Worm (Caenorhabditis elegans) whole organism, L4 larva: ENCODE measurements around the gene K06A9.1.

Source experiments
- F37D6.2 ChIP-seq: sonication (generic microtip); optimal IDR thresholded peaks from 2 replicates; lab custom pipeline; 2016; ENCODE audit warnings: mild to moderate bottlenecking, missing genetic modification characterization, missing compliant biosample characterization
- F44E2.7 ChIP-seq: fragments of 200-800 bp; sonication (Bioruptor generic); IDR thresholded peaks from 2 replicates; pipeline ENCODE4 v2.1.2; 2022; ENCODE audit warnings: missing genetic modification characterization, missing compliant biosample characterization
- T20F7.1 ChIP-seq: fragments of 200-800 bp; sonication (Bioruptor generic); optimal IDR thresholded peaks from 2 replicates; lab custom pipeline; 2018; ENCODE audit warnings: mild to moderate bottlenecking, missing genetic modification characterization, missing compliant biosample characterization
- T26A8.4 ChIP-seq: fragments of 200-800 bp; sonication (Bioruptor generic); IDR thresholded peaks from 2 replicates; pipeline ENCODE4 v1.3.6; 2022; ENCODE audit warnings: missing genetic modification characterization, missing compliant biosample characterization
- Y5F2A.4 ChIP-seq: fragments of 200-800 bp; sonication (Bioruptor generic); optimal IDR thresholded peaks from 2 replicates; lab custom pipeline; 2018; ENCODE audit warnings: mild to moderate bottlenecking, missing genetic modification characterization, missing compliant biosample characterization
- Y75B8A.6 ChIP-seq: fragments of 200-800 bp; sonication (Bioruptor generic); IDR thresholded peaks from 2 replicates; pipeline ENCODE4 v1.3.6; 2022; ENCODE audit warnings: missing genetic modification reagents, missing genetic modification characterization, missing compliant biosample characterization
- aha-1 ChIP-seq: fragments of 150-350 bp; peaks from one replicate; lab custom pipeline; 2014; ENCODE audit warnings: missing biosample characterization, missing genetic modification characterization
- ama-1 ChIP-seq: fragments of 150-350 bp; optimal IDR thresholded peaks from 2 replicates; lab custom pipeline; 2014; ENCODE audit warnings: inconsistent platforms, mixed read lengths
- arid-1 ChIP-seq: fragments of 200-800 bp; sonication (Bioruptor generic); conservative IDR thresholded peaks from 2 replicates; pipeline ENCODE4 v1.3.6; 2022; ENCODE audit warnings: missing genetic modification reagents, missing genetic modification characterization, missing compliant biosample characterization
- ceh-20 ChIP-seq: fragments of 200-800 bp; sonication (Bioruptor generic); IDR thresholded peaks from 2 replicates; pipeline ENCODE4 v1.3.6; 2022; ENCODE audit warnings: missing genetic modification reagents, missing genetic modification characterization, missing compliant biosample characterization
- ceh-28 ChIP-seq: fragments of 150-350 bp; optimal IDR thresholded peaks from 2 replicates; lab custom pipeline; 2014; ENCODE audit warnings: missing biosample characterization, missing genetic modification reagents, missing genetic modification characterization
- ceh-32 ChIP-seq: sonication (generic microtip); optimal IDR thresholded peaks from 2 replicates; lab custom pipeline; 2016; ENCODE audit warnings: mild to moderate bottlenecking, missing genetic modification characterization, missing compliant biosample characterization; ENCODE audit not compliant: poor library complexity
- ces-1 ChIP-seq: fragments of 150-350 bp; sonication (generic microtip); optimal IDR thresholded peaks from 4 replicates; lab custom pipeline; 2014; ENCODE audit warnings: missing biosample characterization, missing genetic modification reagents, missing genetic modification characterization
- cey-2 ChIP-seq: sonication (generic microtip); optimal IDR thresholded peaks from 3 replicates; lab custom pipeline; 2017; ENCODE audit warnings: missing genetic modification characterization, mild to moderate bottlenecking, missing compliant biosample characterization, antibody characterized with exemption, borderline replicate concordance; ENCODE audit not compliant: insufficient read depth
- daf-12 ChIP-seq: fragments of 150-350 bp; optimal IDR thresholded peaks from 2 replicates; lab custom pipeline; 2014; ENCODE audit warnings: missing biosample characterization, missing genetic modification reagents, missing genetic modification characterization
- daf-8 ChIP-seq: fragments of 200-800 bp; sonication (Bioruptor generic); IDR thresholded peaks from 2 replicates; pipeline ENCODE4 v1.3.6; 2022; ENCODE audit warnings: missing genetic modification characterization, missing compliant biosample characterization
- dmd-6 ChIP-seq: fragments of 200-800 bp; sonication (Bioruptor generic); IDR thresholded peaks from 2 replicates; pipeline ENCODE4 v1.3.6; 2022; ENCODE audit warnings: missing genetic modification reagents, missing genetic modification characterization, missing compliant biosample characterization
- dpl-1 ChIP-seq: fragments of 150-350 bp; optimal IDR thresholded peaks from 2 replicates; lab custom pipeline; 2014; ENCODE audit warnings: missing biosample characterization, missing genetic modification reagents, missing genetic modification characterization
- hlh-11 ChIP-seq: fragments of 200-800 bp; sonication (Bioruptor generic); optimal IDR thresholded peaks from 2 replicates; lab custom pipeline; 2018; ENCODE audit warnings: mild to moderate bottlenecking, missing genetic modification characterization, missing compliant biosample characterization
- hlh-30 ChIP-seq: sonication (generic microtip); optimal IDR thresholded peaks from 2 replicates; lab custom pipeline; 2017; ENCODE audit warnings: antibody characterized with exemption, mild to moderate bottlenecking, missing genetic modification characterization, missing compliant biosample characterization; ENCODE audit not compliant: insufficient read depth
- lin-38 ChIP-seq: fragments of 200-800 bp; sonication (Bioruptor generic); IDR thresholded peaks from 2 replicates; pipeline ENCODE4 v1.3.6; 2022; ENCODE audit warnings: missing genetic modification reagents, missing genetic modification characterization, missing compliant biosample characterization
- lsy-2 ChIP-seq, 2 experiments: fragments of 150-350 bp in 1 of 2; sonication (generic microtip) in 1 of 2; optimal IDR thresholded peaks; 2 replicates each; lab custom pipeline; 2014 to 2017; ENCODE audit warnings: missing biosample characterization in 2 of 2, missing genetic modification characterization in 2 of 2
- madf-5 ChIP-seq, 2 experiments: fragments of 200-800 bp; sonication (Bioruptor generic); IDR thresholded peaks; 2 replicates each; pipeline ENCODE4 v1.3.6; 2022; ENCODE audit warnings: missing compliant biosample characterization in 2 of 2, missing genetic modification characterization in 2 of 2
- mdl-1 ChIP-seq, 2 experiments: fragments of 150-350 bp in 1 of 2; sonication (generic microtip) in 1 of 2; optimal IDR thresholded peaks; 2 replicates each; lab custom pipeline; 2014 to 2017; ENCODE audit warnings: missing biosample characterization in 2 of 2, missing genetic modification characterization in 2 of 2
- mes-2 ChIP-seq: sonication (generic microtip); optimal IDR thresholded peaks from 2 replicates; lab custom pipeline; 2016; ENCODE audit warnings: missing genotype, mild to moderate bottlenecking, missing genetic modification characterization, missing compliant biosample characterization; ENCODE audit not compliant: poor library complexity, severe bottlenecking
- nhr-10 ChIP-seq: fragments of 150-350 bp; optimal IDR thresholded peaks from 2 replicates; lab custom pipeline; 2014; ENCODE audit warnings: missing biosample characterization, missing genetic modification characterization
- nhr-11 ChIP-seq: fragments of 150-350 bp; optimal IDR thresholded peaks from 2 replicates; lab custom pipeline; 2014; ENCODE audit warnings: missing biosample characterization, missing genetic modification characterization
- nhr-25 ChIP-seq: sonication (generic microtip); optimal IDR thresholded peaks from 2 replicates; lab custom pipeline; 2017; ENCODE audit warnings: missing genetic modification characterization, mild to moderate bottlenecking, missing compliant biosample characterization, antibody characterized with exemption, moderate library complexity, borderline replicate concordance; ENCODE audit not compliant: insufficient read depth
- nhr-41 ChIP-seq: fragments of 200-800 bp; sonication (Bioruptor generic); IDR thresholded peaks from 2 replicates; pipeline ENCODE4 v1.3.6; 2022; ENCODE audit warnings: missing genetic modification reagents, missing genetic modification characterization, missing compliant biosample characterization
- sdz-12 ChIP-seq: fragments of 200-800 bp; sonication (Bioruptor generic); optimal IDR thresholded peaks from 2 replicates; lab custom pipeline; 2018; ENCODE audit warnings: mild to moderate bottlenecking, missing genetic modification characterization, missing compliant biosample characterization
- set-16 ChIP-seq: fragments of 200-800 bp; sonication (Bioruptor generic); IDR thresholded peaks from 2 replicates; pipeline ENCODE4 v1.3.6; 2022; ENCODE audit warnings: missing genetic modification reagents, missing genetic modification characterization, missing compliant biosample characterization
- skn-1 ChIP-seq: fragments of 150-350 bp; optimal IDR thresholded peaks from 2 replicates; lab custom pipeline; 2014; ENCODE audit warnings: missing biosample characterization, missing genetic modification characterization
- spr-3 ChIP-seq: fragments of 200-800 bp; sonication (Bioruptor generic); optimal IDR thresholded peaks from 2 replicates; lab custom pipeline; 2018; ENCODE audit warnings: mild to moderate bottlenecking, missing genetic modification characterization, missing compliant biosample characterization
- tag-97 ChIP-seq: fragments of 200-800 bp; sonication (Bioruptor generic); IDR thresholded peaks from 2 replicates; pipeline ENCODE4 v1.3.6; 2022; ENCODE audit warnings: missing genetic modification characterization, missing compliant biosample characterization
- unc-62 ChIP-seq, 3 experiments: fragments of 150-350 bp in 1 of 3; sonication (generic microtip); optimal IDR thresholded peaks in 2 of 3; peaks in 1 of 3; 1 replicate in 1 of 3; 2 replicates in 2 of 3; lab custom pipeline; 2014 to 2017; ENCODE audit warnings: missing biosample characterization in 3 of 3, missing genetic modification characterization in 3 of 3, missing genetic modification reagents in 3 of 3, missing genotype in 1 of 3
- zag-1 ChIP-seq: fragments of 150-350 bp; optimal IDR thresholded peaks from 2 replicates; lab custom pipeline; 2014; ENCODE audit warnings: missing biosample characterization, missing genetic modification characterization
- zip-11 ChIP-seq: fragments of 200-800 bp; sonication (Bioruptor generic); IDR thresholded peaks from 2 replicates; pipeline ENCODE4 v1.3.6; 2022; ENCODE audit warnings: missing genetic modification characterization, missing compliant biosample characterization
- ztf-11 ChIP-seq: fragments of 150-350 bp; optimal IDR thresholded peaks from 2 replicates; lab custom pipeline; 2014; ENCODE audit warnings: missing biosample characterization, missing genetic modification characterization

Gene K06A9.1

DNA sequence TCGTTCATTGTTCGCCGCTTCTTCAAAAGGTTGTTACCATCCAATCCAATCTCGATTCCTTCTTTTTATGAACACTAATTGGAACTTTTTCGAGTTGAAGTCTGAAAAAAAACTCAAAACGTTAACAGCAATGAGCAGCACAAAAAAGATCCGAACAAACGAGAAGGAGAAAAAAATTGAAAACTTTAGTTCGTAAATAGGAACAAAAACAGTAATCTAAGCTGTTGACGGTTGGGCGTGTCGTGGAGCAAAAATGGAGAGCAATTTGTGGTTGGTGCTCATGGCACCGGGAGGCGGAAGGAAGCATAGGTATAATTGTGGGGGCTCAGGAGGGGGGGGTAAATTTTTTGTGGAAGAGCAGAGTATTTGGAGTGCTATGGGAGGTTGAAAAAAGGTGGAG lies 25.9 kb upstream of the K06A9.1 start, which contains the start of gene toca-1:
TSS of gene toca-1 (minus strand) at position 101 of the 400 bp plus-strand sequence.
- no peak for TF ChIP-seq dpl-1 (GFP tag; lab: Kevin White, UChicago)
- TF ChIP-seq ceh-20 (GFP tag; lab: Robert Waterston, UW) = no peak
- no peak for TF ChIP-seq cey-2
- no peak for TF ChIP-seq nhr-25
- TF ChIP-seq, all 104 proteins: peak for 0

ce11 chrX:1522068-1522467 lies 25.2 kb upstream of the K06A9.1 start:
- no peak for TF ChIP-seq T20F7.1 (GFP tag; lab: Kevin White, UChicago)
- peak in 1 of 2 experiments; percentile 27 for TF ChIP-seq lsy-2 (tag; optimal IDR thresholded peaks at IDR 0.05; lab: Kevin White, UChicago)
- no peak for TF ChIP-seq ces-1 (GFP tag; lab: Kevin White, UChicago)
- no peak for TF ChIP-seq nhr-41 (GFP tag; lab: Robert Waterston, UW)
- TF ChIP-seq ceh-32 (tag; lab: Kevin White, UChicago) = no peak
- TF ChIP-seq dmd-6 (GFP tag; lab: Robert Waterston, UW) = no peak
- no peak for TF ChIP-seq nhr-25
- TF ChIP-seq F37D6.2 (tag; lab: Kevin White, UChicago) = no peak
- no peak for TF ChIP-seq sdz-12 (GFP tag; lab: Kevin White, UChicago)
- TF ChIP-seq Y75B8A.6 (GFP tag; lab: Robert Waterston, UW) = no peak
- no peak for TF ChIP-seq spr-3 (GFP tag; lab: Kevin White, UChicago)
- TF ChIP-seq daf-12 (tag; lab: Kevin White, UChicago) = no peak
- peak; percentile 19 for TF ChIP-seq nhr-11 (tag; lab: Kevin White, UChicago)
- TF ChIP-seq unc-62 (GFP tag; optimal IDR thresholded peaks at IDR 0.05 in 1 of 2; lab: Kevin White, UChicago) = no peak
- TF ChIP-seq unc-62 (tag; optimal IDR thresholded peaks at IDR 0.05; lab: Kevin White, UChicago) = no peak
- no peak for TF ChIP-seq zag-1 (tag; lab: Kevin White, UChicago)
- TF ChIP-seq mdl-1 (tag; optimal IDR thresholded peaks at IDR 0.05; lab: Kevin White, UChicago) = peak in 1 of 2 experiments; percentile 45
- no peak for TF ChIP-seq arid-1
- no peak for TF ChIP-seq lin-38 (GFP tag; lab: Robert Waterston, UW)
- no peak for TF ChIP-seq daf-8 (GFP tag; lab: Robert Waterston, UW)
- TF ChIP-seq dpl-1 (GFP tag; lab: Kevin White, UChicago) = no peak
- TF ChIP-seq tag-97 (GFP tag; lab: Robert Waterston, UW) = no peak
- TF ChIP-seq nhr-10 (tag; lab: Kevin White, UChicago) = no peak
- no peak for TF ChIP-seq ama-1 (lab: Kevin White, UChicago)
- no peak for TF ChIP-seq Y5F2A.4 (GFP tag; lab: Kevin White, UChicago)
- no peak for TF ChIP-seq zip-11
- no peak for TF ChIP-seq T26A8.4 (GFP tag; lab: Robert Waterston, UW)
- no peak for TF ChIP-seq ztf-11
- TF ChIP-seq F44E2.7 (GFP tag; lab: Robert Waterston, UW) = no peak
- TF ChIP-seq set-16 (GFP tag; lab: Robert Waterston, UW) = peak; percentile 36; the same call in 1 of the 2 replicates
- TF ChIP-seq hlh-30 (tag; lab: Kevin White, UChicago) = peak; percentile 82
- peak; percentile 4 for TF ChIP-seq mes-2
- TF ChIP-seq hlh-11 = peak; percentile 60
- TF ChIP-seq aha-1 (tag; lab: Kevin White, UChicago) = peak; percentile 96
- TF ChIP-seq skn-1 (tag; lab: Kevin White, UChicago) = no peak
- no peak for TF ChIP-seq ceh-28

DNA sequence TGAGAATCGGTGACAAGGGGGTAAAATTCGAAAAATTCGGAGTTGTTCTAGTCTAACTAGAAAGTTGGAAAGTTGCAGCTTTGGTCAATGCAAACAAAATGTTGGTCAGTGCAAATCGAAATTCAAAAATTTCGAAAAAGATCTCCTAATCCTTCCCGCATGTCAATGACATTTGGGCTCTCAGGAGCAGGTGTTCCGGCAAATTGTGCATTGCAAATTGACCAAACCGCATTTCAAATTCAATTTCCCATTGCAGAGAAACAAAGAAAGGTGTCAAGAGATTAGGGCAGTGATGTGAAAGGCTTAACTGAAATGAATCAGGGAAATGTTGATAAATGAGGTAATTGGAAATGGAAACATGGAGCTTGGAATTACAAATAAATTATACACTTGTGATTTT lies 24.0 kb upstream of the K06A9.1 start:
- TF ChIP-seq aha-1 (tag; lab: Kevin White, UChicago) = peak; percentile 66
- no peak for TF ChIP-seq madf-5 (GFP tag; IDR thresholded peaks at IDR 0.05; lab: Robert Waterston, UW)
- TF ChIP-seq, all 104 proteins: peak for 1
